Worm (Caenorhabditis elegans) whole organism, L3 larva: ENCODE results near the gene R12G8.1.

ENCODE experiments used
- ama-1 ChIP-seq: fragments of 150-350 bp; optimal IDR thresholded peaks from 2 replicates; lab custom pipeline; 2018
- ceh-28 ChIP-seq: fragments of 150-350 bp; optimal IDR thresholded peaks from 2 replicates; lab custom pipeline; 2014; ENCODE audit warnings: missing biosample characterization, missing genetic modification reagents, missing genetic modification characterization
- egl-5 ChIP-seq: fragments of 150-350 bp; optimal IDR thresholded peaks from 2 replicates; lab custom pipeline; 2017; ENCODE audit warnings: missing biosample characterization, missing genetic modification reagents, missing genetic modification characterization, inconsistent platforms
- elt-1 ChIP-seq: fragments of 150-350 bp; optimal IDR thresholded peaks from 2 replicates; lab custom pipeline; 2014; ENCODE audit warnings: missing biosample characterization, missing genetic modification characterization
- fkh-10 ChIP-seq: sonication (generic microtip); optimal IDR thresholded peaks from 2 replicates; lab custom pipeline; 2017; ENCODE audit warnings: missing biosample characterization, missing genetic modification reagents, missing genetic modification characterization
- nhr-11 ChIP-seq: fragments of 150-350 bp; optimal IDR thresholded peaks from 2 replicates; lab custom pipeline; 2014; ENCODE audit warnings: missing biosample characterization, missing genetic modification characterization
- nhr-12 ChIP-seq: fragments of 150-350 bp; optimal IDR thresholded peaks from 2 replicates; lab custom pipeline; 2014; ENCODE audit warnings: missing biosample characterization, missing genetic modification characterization
- nhr-67 ChIP-seq: fragments of 150-350 bp; optimal IDR thresholded peaks from 2 replicates; lab custom pipeline; 2014; ENCODE audit warnings: missing biosample characterization, missing genetic modification characterization
- skn-1 ChIP-seq: fragments of 150-350 bp; optimal IDR thresholded peaks from 2 replicates; lab custom pipeline; 2014; ENCODE audit warnings: missing biosample characterization, missing genetic modification characterization
- zag-1 ChIP-seq: fragments of 150-350 bp; optimal IDR thresholded peaks from 2 replicates; lab custom pipeline; 2014; ENCODE audit warnings: missing biosample characterization, missing genetic modification characterization
- ztf-11 ChIP-seq: fragments of 150-350 bp; optimal IDR thresholded peaks from 2 replicates; lab custom pipeline; 2014; ENCODE audit warnings: missing biosample characterization, missing genetic modification characterization

- TF ChIP-seq ztf-11 (tag; lab: Kevin White, UChicago), result no peak
- no peak for TF ChIP-seq nhr-12 (tag; lab: Kevin White, UChicago)
- no peak for TF ChIP-seq zag-1 (tag; lab: Kevin White, UChicago)
- TF ChIP-seq ama-1 (lab: Kevin White, UChicago), result no peak
- TF ChIP-seq ceh-28 (tag; lab: Kevin White, UChicago), result no peak
- TF ChIP-seq nhr-67 (tag; lab: Kevin White, UChicago), result no peak
- no peak for TF ChIP-seq egl-5 (tag; lab: Kevin White, UChicago)
- TF ChIP-seq skn-1 (tag; lab: Kevin White, UChicago), result no peak
- TF ChIP-seq fkh-10 (GFP tag; lab: Kevin White, UChicago), result no peak
- no peak for TF ChIP-seq nhr-11 (tag; lab: Kevin White, UChicago)
- TF ChIP-seq elt-1 (tag; lab: Kevin White, UChicago), result no peak
These were observed 49.7 kb upstream of the R12G8.1 start, which contains the start of gene srx-18 for ce11 chrV:17798789-17799188.
